Fruit fly (Drosophila melanogaster): ENCODE data around the gene TM9SF4.

DNA sequence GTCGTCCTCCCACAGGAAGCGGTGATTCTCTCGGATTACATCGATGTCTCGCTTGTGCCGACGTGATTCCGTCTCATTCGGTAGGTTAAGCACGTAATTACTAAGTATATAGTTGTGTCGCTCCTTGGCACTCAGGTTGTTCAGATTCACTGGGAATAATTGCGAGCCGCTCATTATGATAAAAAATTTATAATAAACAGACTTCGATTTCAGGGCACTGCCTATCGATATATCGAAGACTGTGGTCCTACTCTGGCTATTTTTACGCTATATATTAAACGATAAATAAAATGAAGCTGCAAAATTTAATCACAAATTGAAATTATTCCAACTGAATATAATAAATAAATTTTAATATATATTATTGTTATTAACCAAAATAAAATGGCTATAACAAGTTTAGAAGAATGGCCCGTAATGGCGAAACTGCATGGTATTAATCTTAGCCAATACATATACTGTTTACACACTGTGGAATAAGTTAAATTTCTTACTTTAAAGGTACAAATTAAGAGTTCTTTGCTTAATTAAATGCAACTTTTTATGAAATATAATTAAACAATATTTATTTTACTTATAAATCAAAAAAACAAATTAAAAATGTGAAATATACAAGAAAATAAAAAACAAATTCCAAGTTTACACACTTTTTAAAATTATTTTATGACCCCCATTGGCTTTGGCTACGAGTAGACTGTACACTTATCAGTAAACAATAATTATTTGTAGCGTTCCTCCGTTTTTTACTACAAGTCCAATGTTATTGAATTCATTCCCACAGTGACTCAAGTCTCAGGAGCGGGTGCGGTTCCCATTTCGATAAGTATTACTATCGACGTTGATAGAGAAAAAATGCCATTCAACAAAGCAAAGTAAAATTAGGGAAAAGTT lies 36.8 kb downstream of the TM9SF4 start, which contains the start of gene Eato:
- no peak for TF ChIP-seq EcR (GFP tag; optimal IDR thresholded peaks at IDR 0.05)
- no peak for TF ChIP-seq CG17806 (tag; optimal IDR thresholded peaks at IDR 0.05)
- TF ChIP-seq CG8159 (tag; optimal IDR thresholded peaks at IDR 0.05) = no peak
- no peak for TF ChIP-seq CG9948 (tag; optimal IDR thresholded peaks at IDR 0.05)
- TF ChIP-seq Pif1A (GFP tag; optimal IDR thresholded peaks at IDR 0.05) = no peak
- TF ChIP-seq Pif1B (GFP tag; optimal IDR thresholded peaks at IDR 0.05) = no peak
- TF ChIP-seq CG14655 (GFP tag; optimal IDR thresholded peaks at IDR 0.05) = no peak
- no peak for TF ChIP-seq Ets98B (GFP tag; IDR thresholded peaks at IDR 0.05)
- TF ChIP-seq CG4496 (GFP tag; IDR thresholded peaks at IDR 0.05) = no peak
- TF ChIP-seq CG34367 (tag; optimal IDR thresholded peaks at IDR 0.05) = no peak
- no peak for TF ChIP-seq CG12605 (GFP tag; IDR thresholded peaks at IDR 0.05)
- TF ChIP-seq CG8301 (tag; optimal IDR thresholded peaks at IDR 0.05) = no peak
- no peak for TF ChIP-seq CG13204 (GFP tag; optimal IDR thresholded peaks at IDR 0.05)

Measured in whole organism, pupa.